Worm (Caenorhabditis elegans) whole organism, L2 larva: Measurements from ENCODE around the gene figl-1.

Experiments
- dmd-4 ChIP-seq: sonication (generic microtip); optimal IDR thresholded peaks from 2 replicates; lab custom pipeline; 2017; ENCODE audit warnings: missing biosample characterization, missing genetic modification characterization
- gmeb-1 ChIP-seq: fragments of 150-350 bp; optimal IDR thresholded peaks from 2 replicates; lab custom pipeline; 2014; ENCODE audit warnings: missing biosample characterization, missing genetic modification characterization
- lin-11 ChIP-seq: fragments of 150-350 bp; sonication (generic microtip); optimal IDR thresholded peaks from 2 replicates; lab custom pipeline; 2014; ENCODE audit warnings: missing biosample characterization, missing genetic modification characterization, inconsistent platforms, mixed read lengths
- mdl-1 ChIP-seq, 2 experiments: fragments of 150-350 bp in 1 of 2; sonication (generic microtip) in 1 of 2; optimal IDR thresholded peaks; 2 replicates each; lab custom pipeline; 2017; ENCODE audit warnings: missing biosample characterization in 2 of 2, missing genetic modification characterization in 2 of 2
- nhr-23 ChIP-seq: fragments of 150-350 bp; optimal IDR thresholded peaks from 2 replicates; lab custom pipeline; 2014; ENCODE audit warnings: missing biosample characterization, missing genetic modification reagents, missing genetic modification characterization
- nhr-237 ChIP-seq: fragments of 150-350 bp; optimal IDR thresholded peaks from 2 replicates; lab custom pipeline; 2014; ENCODE audit warnings: missing biosample characterization, missing genetic modification characterization
- nhr-25 ChIP-seq: fragments of 150-350 bp; sonication (generic microtip); optimal IDR thresholded peaks from 3 replicates; lab custom pipeline; 2014; ENCODE audit warnings: missing biosample characterization, missing genetic modification characterization
- nhr-77 ChIP-seq: fragments of 150-350 bp; optimal IDR thresholded peaks from 2 replicates; lab custom pipeline; 2014; ENCODE audit warnings: missing biosample characterization, missing genetic modification characterization
- snpc-4 ChIP-seq: fragments of 150-350 bp; optimal IDR thresholded peaks from 2 replicates; lab custom pipeline; 2014; ENCODE audit warnings: missing biosample characterization, missing genetic modification characterization
- unc-55 ChIP-seq: fragments of 150-350 bp; sonication (generic microtip); optimal IDR thresholded peaks from 3 replicates; lab custom pipeline; 2014; ENCODE audit warnings: missing biosample characterization, missing genetic modification reagents, missing genetic modification characterization
- unc-62 ChIP-seq: fragments of 150-350 bp; optimal IDR thresholded peaks from 2 replicates; lab custom pipeline; 2014; ENCODE audit warnings: missing biosample characterization, missing genetic modification reagents, missing genetic modification characterization

ce11 chrV:4370515-4370914 is 24.7 kb upstream of the figl-1 start:
- TF ChIP-seq dmd-4 (tag; lab: Kevin White, UChicago) = no peak
- TF ChIP-seq nhr-237 (tag; lab: Kevin White, UChicago) = no peak
- no peak for TF ChIP-seq nhr-23 (tag; lab: Kevin White, UChicago)
- TF ChIP-seq nhr-77 (tag; lab: Kevin White, UChicago) = no peak
- no peak for TF ChIP-seq unc-62 (GFP tag; lab: Kevin White, UChicago)
- TF ChIP-seq snpc-4 (tag; lab: Kevin White, UChicago) = no peak
- no peak for TF ChIP-seq gmeb-1 (tag; lab: Kevin White, UChicago)
- no peak for TF ChIP-seq lin-11
- TF ChIP-seq mdl-1 (tag; optimal IDR thresholded peaks at IDR 0.05; lab: Kevin White, UChicago) = no peak
- TF ChIP-seq unc-55 = no peak
- no peak for TF ChIP-seq nhr-25
